Worm (Caenorhabditis elegans): ENCODE results near the gene dhs-23.

DNA sequence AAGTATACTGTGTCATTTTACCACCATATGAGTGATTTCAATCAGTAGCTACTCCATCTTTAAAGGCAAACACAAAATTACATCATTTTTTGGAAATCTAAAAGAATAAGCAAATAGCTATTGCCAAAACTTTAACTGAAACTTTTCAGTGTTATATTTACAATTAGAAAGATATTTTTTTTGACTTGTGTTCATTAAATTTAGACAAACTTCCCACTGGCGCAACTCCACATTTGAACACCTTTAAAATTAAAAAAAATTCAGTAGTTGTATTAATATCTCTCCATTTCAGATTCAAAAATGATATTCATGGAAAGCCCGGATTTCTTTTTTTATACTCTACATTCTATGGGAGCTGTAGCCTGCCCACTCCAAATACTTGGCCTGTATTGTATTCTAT lies 32.8 kb downstream of the dhs-23 start, which contains the start of gene srh-264:
- TF ChIP-seq pha-4 (tag; optimal IDR thresholded peaks at IDR 0.05) (no peak), ceh-19 (GFP tag; optimal IDR thresholded peaks at IDR 0.05) (no peak), elt-2 (tag; optimal IDR thresholded peaks at IDR 0.05) (no peak), ama-1 (optimal IDR thresholded peaks at IDR 0.05) (no peak), ceh-18 (tag; optimal IDR thresholded peaks at IDR 0.05) (no peak), unc-86 (tag; optimal IDR thresholded peaks at IDR 0.05) (no peak), lim-6 (tag; optimal IDR thresholded peaks at IDR 0.05) (no peak), C38D4.7 (GFP tag; optimal IDR thresholded peaks at IDR 0.05) (no peak)
